Worm (Caenorhabditis elegans): ENCODE results near the gene C50B6.1.

ce11 chrV:13320676-13321075, 12.0 kb downstream of the C50B6.1 start, which contains the start of gene srh-15:
- no peak for TF ChIP-seq dao-5 (tag; optimal IDR thresholded peaks at IDR 0.05)
- TF ChIP-seq W03F9.2 (tag; optimal IDR thresholded peaks at IDR 0.05) = no peak
- no peak for TF ChIP-seq him-1 (tag; optimal IDR thresholded peaks at IDR 0.05)
